In genomic region chr2L:7993984-7994854, dm6 we compare ENCODE assay signal across 5 fruit fly cellular contexts.
TF ChIP-seq lines count a peak whose summit lies in the region.

pes (minus strand) TSS chr2L:7994184.

- TF ChIP-seq CTCF in whole organism, embryonic (GFP tag; optimal IDR thresholded peaks at IDR 0.05; lab: Kevin White, UChicago), result peak; percentile 53

TF ChIP-seq in whole organism, adult, 20 proteins besides CTCF, POLR2A, EP300 and RAD21 (continues in another document):
- TF ChIP-seq Crg-1 (GFP tag; optimal IDR thresholded peaks at IDR 0.05; lab: Kevin White, UChicago) (no peak), pad (GFP tag; optimal IDR thresholded peaks at IDR 0.05; lab: Kevin White, UChicago) (peak; percentile 86), ovo (GFP tag; optimal IDR thresholded peaks at IDR 0.05; lab: Kevin White, UChicago) (peak; percentile 77), tj (GFP tag; optimal IDR thresholded peaks at IDR 0.05; lab: Kevin White, UChicago) (no peak), cic (GFP tag; optimal IDR thresholded peaks at IDR 0.05; lab: Kevin White, UChicago) (peak; percentile 86), toe (GFP tag; optimal IDR thresholded peaks at IDR 0.05; lab: Kevin White, UChicago) (peak; percentile 93), Hr96 (GFP tag; optimal IDR thresholded peaks at IDR 0.05; lab: Kevin White, UChicago) (peak; percentile 92), CG11617 (GFP tag; optimal IDR thresholded peaks at IDR 0.05; lab: Kevin White, UChicago) (peak; percentile 94), cnc (optimal IDR thresholded peaks at IDR 0.05; lab: Kevin White, UChicago) (no peak), Mnt (GFP tag; optimal IDR thresholded peaks at IDR 0.05; lab: Kevin White, UChicago) (peak; percentile 83), CG1620 (GFP tag; optimal IDR thresholded peaks at IDR 0.05; lab: Kevin White, UChicago) (peak; percentile 69), CG7045 (GFP tag; optimal IDR thresholded peaks at IDR 0.05; lab: Kevin White, UChicago) (peak; percentile 91), bab1 (GFP tag; optimal IDR thresholded peaks at IDR 0.05; lab: Kevin White, UChicago) (peak; percentile 94), CG12768 (GFP tag; optimal IDR thresholded peaks at IDR 0.05; lab: Kevin White, UChicago) (peak; percentile 94), kay (GFP tag; lab: Kevin White, UChicago; ENCODE audit: borderline replicate concordance) (no peak), CG14711 (tag; optimal IDR thresholded peaks at IDR 0.05; lab: Kevin White, UChicago) (peak; percentile 85), CG7101 (tag; optimal IDR thresholded peaks at IDR 0.05; lab: Kevin White, UChicago) (no peak), CG5204 (GFP tag; optimal IDR thresholded peaks at IDR 0.05; lab: Kevin White, UChicago) (no peak)

TF ChIP-seq in whole organism, embryonic, 481 proteins besides CTCF, POLR2A, EP300 and RAD21 (continues in another document):
- peak; percentile 77 for TF ChIP-seq CG12155 (GFP tag; optimal IDR thresholded peaks at IDR 0.05; lab: Kevin White, UChicago)
- TF ChIP-seq CG2199 (GFP tag; IDR thresholded peaks at IDR 0.05; lab: Robert Waterston, UW), result peak; percentile 90; the same call in 1 of the 3 replicates
- peak; percentile 64 for TF ChIP-seq ERR (GFP tag; optimal IDR thresholded peaks at IDR 0.05; lab: Kevin White, UChicago)
- peak; percentile 66 for TF ChIP-seq vvl (GFP tag; IDR thresholded peaks at IDR 0.05; lab: Robert Waterston, UW)
- peak; percentile 94 for TF ChIP-seq E2f1 (GFP tag; IDR thresholded peaks at IDR 0.05; lab: Robert Waterston, UW)
- TF ChIP-seq D19B (GFP tag; optimal IDR thresholded peaks at IDR 0.05; lab: Kevin White, UChicago), result peak; percentile 88
- peak; percentile 91 for TF ChIP-seq NFAT (GFP tag; IDR thresholded peaks at IDR 0.05; lab: Robert Waterston, UW)
- TF ChIP-seq Dp (GFP tag; optimal IDR thresholded peaks at IDR 0.05; lab: Kevin White, UChicago), result no peak
- TF ChIP-seq disco-r (GFP tag; optimal IDR thresholded peaks at IDR 0.05; lab: Kevin White, UChicago), result no peak
- TF ChIP-seq Bgb (GFP tag; IDR thresholded peaks at IDR 0.05; lab: Robert Waterston, UW; ENCODE audit: partially characterized antibody), result peak; percentile 63; the same call in 1 of the 2 replicates
- TF ChIP-seq CG11560 (tag; IDR thresholded peaks at IDR 0.05; lab: Robert Waterston, UW), result no peak
- TF ChIP-seq CG18476 (GFP tag; optimal IDR thresholded peaks at IDR 0.05; lab: Kevin White, UChicago), result peak; percentile 95
- TF ChIP-seq mld (GFP tag; IDR thresholded peaks at IDR 0.05; lab: Robert Waterston, UW; ENCODE audit: partially characterized antibody), result peak; percentile 69; the same call in 2 of the 3 replicates
- peak; percentile 69 for TF ChIP-seq ac (GFP tag; optimal IDR thresholded peaks at IDR 0.05; lab: Kevin White, UChicago)
- peak; percentile 87 for TF ChIP-seq CG18619 (GFP tag; optimal IDR thresholded peaks at IDR 0.05; lab: Kevin White, UChicago)
- TF ChIP-seq Ets97D (GFP tag; optimal IDR thresholded peaks at IDR 0.05; lab: Kevin White, UChicago), result peak; percentile 64
- TF ChIP-seq CG3838 (GFP tag; optimal IDR thresholded peaks at IDR 0.05; lab: Kevin White, UChicago), result peak; percentile 84
- TF ChIP-seq Hr51 (GFP tag; optimal IDR thresholded peaks at IDR 0.05; lab: Kevin White, UChicago), result peak; percentile 90 to 93

TF ChIP-seq in whole organism, prepupa, 60 proteins besides CTCF, POLR2A, EP300 and RAD21 (continues in another document):
- peak; percentile 90 for TF ChIP-seq CG10669 (GFP tag; optimal IDR thresholded peaks at IDR 0.05; lab: Kevin White, UChicago)
- peak; percentile 86 for TF ChIP-seq CG7368 (GFP tag; optimal IDR thresholded peaks at IDR 0.05; lab: Kevin White, UChicago)
- TF ChIP-seq acj6 (GFP tag; optimal IDR thresholded peaks at IDR 0.05; lab: Kevin White, UChicago), result peak; percentile 93
- TF ChIP-seq CG11902 (GFP tag; optimal IDR thresholded peaks at IDR 0.05; lab: Kevin White, UChicago), result peak; percentile 92
- TF ChIP-seq CG6163 (GFP tag; IDR thresholded peaks at IDR 0.05; lab: Robert Waterston, UW), result peak; percentile 87
- peak; percentile 84 for TF ChIP-seq fd85E (GFP tag; optimal IDR thresholded peaks at IDR 0.05; lab: Kevin White, UChicago)
- peak; percentile 95 for TF ChIP-seq Eip75B (GFP tag; optimal IDR thresholded peaks at IDR 0.05; lab: Kevin White, UChicago)
- TF ChIP-seq CG8632 (GFP tag; optimal IDR thresholded peaks at IDR 0.05; lab: Kevin White, UChicago), result peak; percentile 87
- peak; percentile 83 for TF ChIP-seq CG6854 (GFP tag; optimal IDR thresholded peaks at IDR 0.05; lab: Kevin White, UChicago)
- TF ChIP-seq CG9139 (GFP tag; optimal IDR thresholded peaks at IDR 0.05; lab: Kevin White, UChicago), result peak; percentile 89
- TF ChIP-seq Sox15 (GFP tag; optimal IDR thresholded peaks at IDR 0.05; lab: Kevin White, UChicago), result no peak
- TF ChIP-seq OdsH (GFP tag; optimal IDR thresholded peaks at IDR 0.05; lab: Kevin White, UChicago), result peak; percentile 10
- TF ChIP-seq CG15336 (GFP tag; IDR thresholded peaks at IDR 0.05; lab: Robert Waterston, UW), result peak; percentile 64
- peak; percentile 88 for TF ChIP-seq CG11294 (GFP tag; IDR thresholded peaks at IDR 0.05; lab: Robert Waterston, UW)
- TF ChIP-seq Blimp-1 (GFP tag; optimal IDR thresholded peaks at IDR 0.05; lab: Kevin White, UChicago), result peak; percentile 84
- peak; percentile 89 for TF ChIP-seq CG11762 (GFP tag; optimal IDR thresholded peaks at IDR 0.05; lab: Kevin White, UChicago; ENCODE audit: insufficient read depth)
- TF ChIP-seq eg (GFP tag; IDR thresholded peaks at IDR 0.05; lab: Robert Waterston, UW), result peak; percentile 89
- peak; percentile 53 for TF ChIP-seq vri (GFP tag; optimal IDR thresholded peaks at IDR 0.05; lab: Kevin White, UChicago)
- peak; percentile 88 for TF ChIP-seq CG31627 (GFP tag; optimal IDR thresholded peaks at IDR 0.05; lab: Kevin White, UChicago)

TF ChIP-seq in whole organism, pupa, 21 proteins besides CTCF, POLR2A, EP300 and RAD21:
- TF ChIP-seq Snoo (tag; optimal IDR thresholded peaks at IDR 0.05; lab: Kevin White, UChicago), result peak; percentile 91
- no peak for TF ChIP-seq CG12605 (GFP tag; IDR thresholded peaks at IDR 0.05; lab: Robert Waterston, UW)
- TF ChIP-seq Ets98B (GFP tag; IDR thresholded peaks at IDR 0.05; lab: Robert Waterston, UW), result peak; percentile 85
- TF ChIP-seq EcR (GFP tag; optimal IDR thresholded peaks at IDR 0.05; lab: Kevin White, UChicago), result peak; percentile 75
- peak; percentile 61 for TF ChIP-seq CG34367 (tag; optimal IDR thresholded peaks at IDR 0.05; lab: Kevin White, UChicago)
- TF ChIP-seq CG4496 (GFP tag; IDR thresholded peaks at IDR 0.05; lab: Robert Waterston, UW), result peak; percentile 93
- TF ChIP-seq D1 (tag; optimal IDR thresholded peaks at IDR 0.05; lab: Kevin White, UChicago), result peak; percentile 91
- no peak; the same call in 1 of the 2 replicates for TF ChIP-seq CG10348 (GFP tag; IDR thresholded peaks at IDR 0.05; lab: Robert Waterston, UW)
- peak; percentile 51 for TF ChIP-seq CG13204 (GFP tag; optimal IDR thresholded peaks at IDR 0.05; lab: Kevin White, UChicago)
- peak; percentile 75 for TF ChIP-seq gl (tag; optimal IDR thresholded peaks at IDR 0.05; lab: Kevin White, UChicago)
- no peak for TF ChIP-seq CG15710 (tag; optimal IDR thresholded peaks at IDR 0.05; lab: Kevin White, UChicago)
- peak; percentile 81 for TF ChIP-seq rn (GFP tag; IDR thresholded peaks at IDR 0.05; lab: Robert Waterston, UW)
- TF ChIP-seq Pif1A (GFP tag; optimal IDR thresholded peaks at IDR 0.05; lab: Kevin White, UChicago), result peak; percentile 97
- peak; percentile 90 for TF ChIP-seq CG8301 (tag; optimal IDR thresholded peaks at IDR 0.05; lab: Kevin White, UChicago)
- TF ChIP-seq CG8159 (tag; optimal IDR thresholded peaks at IDR 0.05; lab: Kevin White, UChicago), result peak; percentile 94
- peak; percentile 86 for TF ChIP-seq CG17806 (tag; optimal IDR thresholded peaks at IDR 0.05; lab: Kevin White, UChicago)
- peak; percentile 97 for TF ChIP-seq Pif1B (GFP tag; optimal IDR thresholded peaks at IDR 0.05; lab: Kevin White, UChicago)
- TF ChIP-seq CG14655 (GFP tag; optimal IDR thresholded peaks at IDR 0.05; lab: Kevin White, UChicago), result peak; percentile 93
- TF ChIP-seq CG32121 (GFP tag; IDR thresholded peaks at IDR 0.05; lab: Robert Waterston, UW), result peak; percentile 94
- peak; percentile 96 for TF ChIP-seq fd96Ca (GFP tag; IDR thresholded peaks at IDR 0.05; lab: Robert Waterston, UW)
- peak; percentile 89 for TF ChIP-seq CG9948 (tag; optimal IDR thresholded peaks at IDR 0.05; lab: Kevin White, UChicago)

TF ChIP-seq in whole organism, wandering third instar larva, 38 proteins besides CTCF, POLR2A, EP300 and RAD21 (continues in another document):
- TF ChIP-seq jim (GFP tag; optimal IDR thresholded peaks at IDR 0.05; lab: Kevin White, UChicago), result peak; percentile 33
- TF ChIP-seq Mio (GFP tag; optimal IDR thresholded peaks at IDR 0.05; lab: Kevin White, UChicago), result no peak
- TF ChIP-seq psq (GFP tag; optimal IDR thresholded peaks at IDR 0.05; lab: Kevin White, UChicago), result peak; percentile 84
- TF ChIP-seq lola (GFP tag; optimal IDR thresholded peaks at IDR 0.05; lab: Kevin White, UChicago), result no peak
- TF ChIP-seq dmrt93B (GFP tag; optimal IDR thresholded peaks at IDR 0.05; lab: Kevin White, UChicago), result peak; percentile 93
- no peak for TF ChIP-seq Abd-B (GFP tag; optimal IDR thresholded peaks at IDR 0.05; lab: Kevin White, UChicago)
- TF ChIP-seq Hnf4 (GFP tag; optimal IDR thresholded peaks at IDR 0.05; lab: Kevin White, UChicago), result peak; percentile 43
- TF ChIP-seq usp (GFP tag; optimal IDR thresholded peaks at IDR 0.05; lab: Kevin White, UChicago), result no peak
- peak; percentile 93 for TF ChIP-seq sage (GFP tag; optimal IDR thresholded peaks at IDR 0.05; lab: Kevin White, UChicago)
- TF ChIP-seq Jra (GFP tag; optimal IDR thresholded peaks at IDR 0.05; lab: Kevin White, UChicago), result peak; percentile 8
- TF ChIP-seq ey (GFP tag; optimal IDR thresholded peaks at IDR 0.05; lab: Kevin White, UChicago), result peak; percentile 41
- TF ChIP-seq CG32264 (GFP tag; optimal IDR thresholded peaks at IDR 0.05; lab: Kevin White, UChicago), result peak; percentile 69
- TF ChIP-seq dl (GFP tag; optimal IDR thresholded peaks at IDR 0.05; lab: Kevin White, UChicago; ENCODE audit: insufficient read depth in 1 of 2, partially characterized antibody in 2 of 2), result peak; percentile 8 to 27
- peak; percentile 98 for TF ChIP-seq h (GFP tag; optimal IDR thresholded peaks at IDR 0.05; lab: Kevin White, UChicago)
- TF ChIP-seq dsf (GFP tag; optimal IDR thresholded peaks at IDR 0.05; lab: Kevin White, UChicago; ENCODE audit: borderline replicate concordance), result no peak
- peak; percentile 33 to 98 for TF ChIP-seq foxo (GFP tag; optimal IDR thresholded peaks at IDR 0.05; lab: Kevin White, UChicago)
- TF ChIP-seq CrebA (GFP tag; optimal IDR thresholded peaks at IDR 0.05; lab: Kevin White, UChicago; ENCODE audit: borderline replicate concordance), result peak; percentile 88
- peak; percentile 49 for TF ChIP-seq Vsx2 (GFP tag; optimal IDR thresholded peaks at IDR 0.05; lab: Kevin White, UChicago; ENCODE audit: partially characterized antibody)
- peak; percentile 72 for TF ChIP-seq brk (GFP tag; optimal IDR thresholded peaks at IDR 0.05; lab: Kevin White, UChicago)
- TF ChIP-seq CG9705 (GFP tag; optimal IDR thresholded peaks at IDR 0.05; lab: Kevin White, UChicago), result peak; percentile 92
- peak; percentile 83 for TF ChIP-seq Hr83 (GFP tag; optimal IDR thresholded peaks at IDR 0.05; lab: Kevin White, UChicago; ENCODE audit: poor library complexity, severe bottlenecking)
